Worm (Caenorhabditis elegans): ENCODE data around the gene F10E7.2.
A peak's percentile ranks its signal among the peaks of the same experiment; 100 is the strongest.

Gene F10E7.2

ce11 chrII:7104794-7105613 lies 17.0 kb upstream of the F10E7.2 start, which contains the start of the genes farl-11 and rpl-33 (continued):
- TF ChIP-seq nfya-2 (GFP tag; IDR thresholded peaks at IDR 0.05) (no peak), B0261.1 (tag; optimal IDR thresholded peaks at IDR 0.05) (no peak), hrde-1 (tag; optimal IDR thresholded peaks at IDR 0.05; ENCODE audit: borderline replicate concordance) (no peak), nfyb-1 (GFP tag; IDR thresholded peaks at IDR 0.05) (no peak), madf-3 (GFP tag; IDR thresholded peaks at IDR 0.05) (no peak), F22D6.2 (tag; optimal IDR thresholded peaks at IDR 0.05) (no peak), repo-1 (tag; optimal IDR thresholded peaks at IDR 0.05) (no peak), bed-2 (GFP tag; IDR thresholded peaks at IDR 0.05) (no peak), egl-44 (GFP tag; IDR thresholded peaks at IDR 0.05) (no peak), B0336.3 (GFP tag; IDR thresholded peaks at IDR 0.05) (no peak), ceh-58 (GFP tag; IDR thresholded peaks at IDR 0.05) (no peak), hsf-1 (GFP tag; IDR thresholded peaks at IDR 0.05) (no peak), lir-1 (GFP tag; conservative IDR thresholded peaks at IDR 0.05) (no peak), ets-4 (GFP tag; optimal IDR thresholded peaks at IDR 0.05) (no peak), mcd-1 (GFP tag; IDR thresholded peaks at IDR 0.05) (peak; percentile 50), aptf-3 (GFP tag; IDR thresholded peaks at IDR 0.05) (no peak), tlf-1 (GFP tag; optimal IDR thresholded peaks at IDR 0.05) (no peak), dpl-1 (GFP tag; optimal IDR thresholded peaks at IDR 0.05) (no peak), hlh-12 (tag; optimal IDR thresholded peaks at IDR 0.05) (no peak), lin-26 (GFP tag; IDR thresholded peaks at IDR 0.05) (no peak), ztf-6 (GFP tag; IDR thresholded peaks at IDR 0.05) (no peak), sea-2 (GFP tag; IDR thresholded peaks at IDR 0.05) (no peak), ztf-3 (GFP tag; optimal IDR thresholded peaks at IDR 0.05) (no peak), hlh-26 (GFP tag; conservative IDR thresholded peaks at IDR 0.05) (no peak), akir-1 (GFP tag; optimal IDR thresholded peaks at IDR 0.05) (no peak), rcor-1 (GFP tag; IDR thresholded peaks at IDR 0.05) (no peak), xnd-1 (tag; optimal IDR thresholded peaks at IDR 0.05) (no peak), snpc-1.3 (tag; optimal IDR thresholded peaks at IDR 0.05; ENCODE audit: insufficient read depth) (peak; percentile 59), ceh-100 (GFP tag; IDR thresholded peaks at IDR 0.05) (no peak; the same call in 1 of the 2 replicates), F55B11.4 (tag; optimal IDR thresholded peaks at IDR 0.05; ENCODE audit: borderline replicate concordance, insufficient read depth) (no peak), F52B5.7 (tag; optimal IDR thresholded peaks at IDR 0.05) (no peak), cebp-2 (GFP tag; IDR thresholded peaks at IDR 0.05) (no peak), lag-1 (GFP tag; IDR thresholded peaks at IDR 0.05) (no peak), nhr-120 (GFP tag; IDR thresholded peaks at IDR 0.05) (no peak), mxl-1 (tag; optimal IDR thresholded peaks at IDR 0.05) (no peak), attf-5 (GFP tag; optimal IDR thresholded peaks at IDR 0.05) (peak; percentile 72), unc-130 (GFP tag; optimal IDR thresholded peaks at IDR 0.05) (no peak), C17E4.6 (GFP tag; IDR thresholded peaks at IDR 0.05) (no peak), mes-4 (tag; optimal IDR thresholded peaks at IDR 0.05) (no peak), T26A5.8 (tag; optimal IDR thresholded peaks at IDR 0.05) (no peak), rec-8 (tag; optimal IDR thresholded peaks at IDR 0.05) (no peak), atf-7 (tag; optimal IDR thresholded peaks at IDR 0.05) (no peak), efl-1 (GFP tag; optimal IDR thresholded peaks at IDR 0.05) (peak; percentile 18), F33H1.4 (GFP tag; IDR thresholded peaks at IDR 0.05) (peak; percentile 57), nhr-27 (tag; optimal IDR thresholded peaks at IDR 0.05) (no peak), attf-3 (GFP tag; conservative IDR thresholded peaks at IDR 0.05) (peak; percentile 99), lsy-27 (tag; optimal IDR thresholded peaks at IDR 0.05; ENCODE audit: borderline replicate concordance, insufficient read depth) (no peak), Y95B8A.8 (GFP tag; IDR thresholded peaks at IDR 0.05) (no peak)
